Fruit fly (Drosophila melanogaster): ENCODE measurements around the gene CG42502.

DNA sequence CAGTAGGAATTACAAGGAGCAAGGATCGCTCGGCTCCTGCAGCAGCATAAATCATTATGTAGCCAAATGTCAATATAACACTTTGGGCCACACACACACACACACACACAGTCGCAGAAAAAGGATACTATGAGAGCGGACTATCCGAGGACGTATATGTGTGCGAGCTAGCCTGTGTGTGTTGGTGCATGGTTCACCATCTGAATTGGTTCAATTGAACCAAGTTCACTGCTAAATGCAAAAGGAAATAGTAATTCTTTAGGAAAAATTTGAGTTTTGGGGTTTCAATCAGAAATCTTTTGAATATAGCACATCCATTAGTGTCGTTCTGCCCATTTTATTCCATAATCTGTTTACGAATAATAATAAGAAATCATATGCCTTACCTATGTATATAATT is 35.1 kb upstream of the CG42502 start:
- TF ChIP-seq OdsH (GFP tag; optimal IDR thresholded peaks at IDR 0.05), result no peak
- TF ChIP-seq CrebA (GFP tag; optimal IDR thresholded peaks at IDR 0.05; ENCODE audit: borderline replicate concordance), result no peak
